Worm (Caenorhabditis elegans): ENCODE results near the gene M04G7.5.
A peak's percentile ranks its signal among the peaks of the same experiment; 100 is the strongest.

Gene M04G7.5

ce11 chrIV:454816-455215 lies at the start of gene M04G7.5, which contains the start of gene Y66H1A.8:
M04G7.5 (plus strand) TSS chrIV:455073.
Y66H1A.8 (minus strand) TSS chrIV:454916.
- TF ChIP-seq him-1 (tag; optimal IDR thresholded peaks at IDR 0.05) (no peak), dao-5 (tag; optimal IDR thresholded peaks at IDR 0.05) (no peak), W03F9.2 (tag; optimal IDR thresholded peaks at IDR 0.05) (no peak)

- TF ChIP-seq W03F9.2 (tag; optimal IDR thresholded peaks at IDR 0.05) (no peak), dao-5 (tag; optimal IDR thresholded peaks at IDR 0.05) (no peak), him-1 (tag; optimal IDR thresholded peaks at IDR 0.05) (no peak)
Observed at ce11 chrIV:408892-409291, 46.0 kb upstream of the M04G7.5 start.

- TF ChIP-seq W03F9.2 (tag; optimal IDR thresholded peaks at IDR 0.05), result no peak
- no peak for TF ChIP-seq him-1 (tag; optimal IDR thresholded peaks at IDR 0.05)
- no peak for TF ChIP-seq dao-5 (tag; optimal IDR thresholded peaks at IDR 0.05)
Observed at ce11 chrIV:409935-410334, 44.9 kb upstream of the M04G7.5 start, which contains the start of gene kgb-1. kgb-1 (minus strand) TSS chrIV:410035.

ce11 chrIV:410420-410891 lies 44.4 kb upstream of the M04G7.5 start, which contains the start of gene T07A9.12:
T07A9.12 (plus strand) TSS chrIV:410867.
- TF ChIP-seq him-1 (tag; optimal IDR thresholded peaks at IDR 0.05) (no peak), dao-5 (tag; optimal IDR thresholded peaks at IDR 0.05) (no peak), W03F9.2 (tag; optimal IDR thresholded peaks at IDR 0.05) (peak; percentile 45)

ce11 chrIV:419674-420073 lies 35.2 kb upstream of the M04G7.5 start, which contains the start of gene eri-1:
eri-1 (minus strand) TSS chrIV:419958.
- TF ChIP-seq W03F9.2 (tag; optimal IDR thresholded peaks at IDR 0.05) (no peak), him-1 (tag; optimal IDR thresholded peaks at IDR 0.05) (no peak), dao-5 (tag; optimal IDR thresholded peaks at IDR 0.05) (no peak)

- TF ChIP-seq him-1 (tag; optimal IDR thresholded peaks at IDR 0.05) (no peak), W03F9.2 (tag; optimal IDR thresholded peaks at IDR 0.05) (no peak), dao-5 (tag; optimal IDR thresholded peaks at IDR 0.05) (no peak)
Observed at ce11 chrIV:420686-421085, 34.2 kb upstream of the M04G7.5 start.

ce11 chrIV:422112-422511 lies 32.8 kb upstream of the M04G7.5 start:
- TF ChIP-seq W03F9.2 (tag; optimal IDR thresholded peaks at IDR 0.05), result no peak
- TF ChIP-seq dao-5 (tag; optimal IDR thresholded peaks at IDR 0.05), result no peak

- no peak for TF ChIP-seq him-1 (tag; optimal IDR thresholded peaks at IDR 0.05)
- no peak for TF ChIP-seq dao-5 (tag; optimal IDR thresholded peaks at IDR 0.05)
- TF ChIP-seq W03F9.2 (tag; optimal IDR thresholded peaks at IDR 0.05), result no peak
Observed at ce11 chrIV:425052-425451, 29.8 kb upstream of the M04G7.5 start, which contains the start of gene daf-18. daf-18 (minus strand) TSS chrIV:425177.

- TF ChIP-seq W03F9.2 (tag; optimal IDR thresholded peaks at IDR 0.05), result peak; percentile 67
- no peak for TF ChIP-seq him-1 (tag; optimal IDR thresholded peaks at IDR 0.05)
Observed at ce11 chrIV:425546-425945, 29.3 kb upstream of the M04G7.5 start.

- TF ChIP-seq W03F9.2 (tag; optimal IDR thresholded peaks at IDR 0.05) (no peak), him-1 (tag; optimal IDR thresholded peaks at IDR 0.05) (no peak), dao-5 (tag; optimal IDR thresholded peaks at IDR 0.05) (no peak)
Observed at ce11 chrIV:425995-426394, 28.9 kb upstream of the M04G7.5 start, which contains the start of gene garr-1. garr-1 (plus strand) TSS chrIV:426168.

- TF ChIP-seq W03F9.2 (tag; optimal IDR thresholded peaks at IDR 0.05), result no peak
- no peak for TF ChIP-seq dao-5 (tag; optimal IDR thresholded peaks at IDR 0.05)
- no peak for TF ChIP-seq him-1 (tag; optimal IDR thresholded peaks at IDR 0.05)
Observed at ce11 chrIV:426597-426996, 28.3 kb upstream of the M04G7.5 start.

- TF ChIP-seq W03F9.2 (tag; optimal IDR thresholded peaks at IDR 0.05) (no peak), him-1 (tag; optimal IDR thresholded peaks at IDR 0.05) (no peak), dao-5 (tag; optimal IDR thresholded peaks at IDR 0.05) (no peak)
Observed at ce11 chrIV:427100-427908, 27.6 kb upstream of the M04G7.5 start.

- TF ChIP-seq him-1 (tag; optimal IDR thresholded peaks at IDR 0.05) (no peak), dao-5 (tag; optimal IDR thresholded peaks at IDR 0.05) (no peak), W03F9.2 (tag; optimal IDR thresholded peaks at IDR 0.05) (no peak)
Observed at ce11 chrIV:428869-429268, 26.0 kb upstream of the M04G7.5 start, which contains the start of gene Y66H1A.5. Y66H1A.5 (minus strand) TSS chrIV:429133.

- TF ChIP-seq dao-5 (tag; optimal IDR thresholded peaks at IDR 0.05) (no peak), W03F9.2 (tag; optimal IDR thresholded peaks at IDR 0.05) (no peak), him-1 (tag; optimal IDR thresholded peaks at IDR 0.05) (no peak)
Observed at ce11 chrIV:438384-438783, 16.5 kb upstream of the M04G7.5 start.

Data from whole organism, L4/young adult.